Worm (Caenorhabditis elegans): Measurements from ENCODE around the gene ZK180.6.

Gene ZK180.6

ce11 chrIV:4567343-4567742 is 42.5 kb upstream of the ZK180.6 start, which contains the start of gene F28E10.4:
F28E10.4 (minus strand) TSS chrIV:4567443.
- TF ChIP-seq nhr-47 (tag; optimal IDR thresholded peaks at IDR 0.05), result no peak

- TF ChIP-seq unc-86 (tag; optimal IDR thresholded peaks at IDR 0.05) (no peak), lin-35 (GFP tag; optimal IDR thresholded peaks at IDR 0.05) (no peak), nhr-237 (tag; optimal IDR thresholded peaks at IDR 0.05) (no peak), mef-2 (tag; optimal IDR thresholded peaks at IDR 0.05) (no peak), nhr-20 (tag; optimal IDR thresholded peaks at IDR 0.05) (no peak), snu-23 (GFP tag; optimal IDR thresholded peaks at IDR 0.05) (no peak), swsn-7 (tag; optimal IDR thresholded peaks at IDR 0.05) (no peak), mdl-1 (tag; optimal IDR thresholded peaks at IDR 0.05) (no peak), ceh-90 (tag; optimal IDR thresholded peaks at IDR 0.05) (no peak), lin-39 (tag; optimal IDR thresholded peaks at IDR 0.05) (no peak), nhr-90 (tag; optimal IDR thresholded peaks at IDR 0.05; ENCODE audit: poor library complexity) (no peak)
These were observed 41.0 kb upstream of the ZK180.6 start for ce11 chrIV:4565882-4566281.

ce11 chrIV:4564541-4564940 is 39.7 kb upstream of the ZK180.6 start:
- no peak for TF ChIP-seq jun-1 (tag; optimal IDR thresholded peaks at IDR 0.05)
- no peak for TF ChIP-seq mab-9 (GFP tag; IDR thresholded peaks at IDR 0.05)
- TF ChIP-seq nhr-85 (tag), result peak; percentile 44

ce11 chrIV:4562599-4563116 is 37.8 kb upstream of the ZK180.6 start, which contains the start of gene igeg-1:
igeg-1 (plus strand) TSS chrIV:4562649.
- TF ChIP-seq skn-1 (tag; optimal IDR thresholded peaks at IDR 0.05), result no peak
- no peak for TF ChIP-seq fkh-4 (tag; optimal IDR thresholded peaks at IDR 0.05; ENCODE audit: borderline replicate concordance)
- TF ChIP-seq fkh-10 (GFP tag; optimal IDR thresholded peaks at IDR 0.05), result no peak
- no peak for TF ChIP-seq snpc-4 (tag; optimal IDR thresholded peaks at IDR 0.05)
- no peak for TF ChIP-seq grh-1 (GFP tag; IDR thresholded peaks at IDR 0.05)
- no peak for TF ChIP-seq efl-1 (optimal IDR thresholded peaks at IDR 0.05)
- peak in 1 of 2 experiments; percentile 28 for TF ChIP-seq efl-1 (GFP tag; optimal IDR thresholded peaks at IDR 0.05 in 1 of 2)

ce11 chrIV:4559160-4559559 is 34.3 kb upstream of the ZK180.6 start:
- TF ChIP-seq xbp-1 (tag; optimal IDR thresholded peaks at IDR 0.05), result no peak
- no peak for TF ChIP-seq F16B12.6 (tag; optimal IDR thresholded peaks at IDR 0.05)
- TF ChIP-seq efl-3 (GFP tag; optimal IDR thresholded peaks at IDR 0.05), result no peak
- no peak for TF ChIP-seq lin-13 (GFP tag; optimal IDR thresholded peaks at IDR 0.05)
- TF ChIP-seq pag-3 (tag; optimal IDR thresholded peaks at IDR 0.05; ENCODE audit: borderline replicate concordance, insufficient read depth), result no peak
- TF ChIP-seq ama-1 (optimal IDR thresholded peaks at IDR 0.05), result no peak
- TF ChIP-seq skn-1 (tag; optimal IDR thresholded peaks at IDR 0.05), result no peak
- TF ChIP-seq Y116A8C.19 (tag; optimal IDR thresholded peaks at IDR 0.05; ENCODE audit: borderline replicate concordance), result no peak
- TF ChIP-seq mdl-1 (tag; optimal IDR thresholded peaks at IDR 0.05), result no peak
- TF ChIP-seq nhr-77 (tag; optimal IDR thresholded peaks at IDR 0.05), result no peak
- no peak for TF ChIP-seq vab-15 (tag; optimal IDR thresholded peaks at IDR 0.05)
- no peak for TF ChIP-seq nhr-11 (tag; optimal IDR thresholded peaks at IDR 0.05)
- TF ChIP-seq ceh-90 (tag; optimal IDR thresholded peaks at IDR 0.05), result no peak
- no peak for TF ChIP-seq jun-1 (tag; optimal IDR thresholded peaks at IDR 0.05)
- no peak for TF ChIP-seq dpl-1 (GFP tag; optimal IDR thresholded peaks at IDR 0.05)
- TF ChIP-seq mep-1 (tag; optimal IDR thresholded peaks at IDR 0.05), result no peak

ce11 chrIV:4557731-4558130 is 32.9 kb upstream of the ZK180.6 start:
- peak; percentile 51 for TF ChIP-seq blmp-1 (tag; optimal IDR thresholded peaks at IDR 0.05)
- TF ChIP-seq ces-1 (GFP tag; optimal IDR thresholded peaks at IDR 0.05), result no peak
- peak; percentile 27 for TF ChIP-seq lin-14 (GFP tag; optimal IDR thresholded peaks at IDR 0.05)
- TF ChIP-seq efl-1 (optimal IDR thresholded peaks at IDR 0.05), result no peak
- peak in 1 of 2 experiments; percentile 90 for TF ChIP-seq efl-1 (GFP tag; optimal IDR thresholded peaks at IDR 0.05 in 1 of 2)
- peak; percentile 58 for TF ChIP-seq nhr-85 (tag)
- TF ChIP-seq pag-3 (tag; optimal IDR thresholded peaks at IDR 0.05; ENCODE audit: borderline replicate concordance, insufficient read depth), result no peak
- peak; percentile 9 for TF ChIP-seq nhr-77 (tag; optimal IDR thresholded peaks at IDR 0.05)
- peak in 1 of 2 experiments; percentile 12 for TF ChIP-seq lin-35 (GFP tag; optimal IDR thresholded peaks at IDR 0.05)

All from whole organism, L1 larva.